Worm (Caenorhabditis elegans): ENCODE measurements around the gene srlf-13.
A peak's percentile ranks its signal among the peaks of the same experiment; 100 is the strongest.

The srlf-13 gene

ce11 chrIV:10936906-10937540 is 40.6 kb upstream of the srlf-13 start, which contains the start of gene fic-1 (continued):
- TF ChIP-seq nhr-48 (tag; optimal IDR thresholded peaks at IDR 0.05) (no peak), madf-5 (GFP tag; IDR thresholded peaks at IDR 0.05) (no peak), nhr-10 (tag; optimal IDR thresholded peaks at IDR 0.05) (no peak), unc-62 (GFP tag; optimal IDR thresholded peaks at IDR 0.05 in 1 of 2) (peak in 1 of 2 experiments; percentile 67), unc-62 (tag; optimal IDR thresholded peaks at IDR 0.05) (no peak), egl-27 (tag; optimal IDR thresholded peaks at IDR 0.05) (no peak), lin-39 (tag; optimal IDR thresholded peaks at IDR 0.05) (no peak), mdt-29 (GFP tag; IDR thresholded peaks at IDR 0.05) (no peak), dmd-8 (GFP tag; IDR thresholded peaks at IDR 0.05) (no peak), mep-1 (tag; optimal IDR thresholded peaks at IDR 0.05) (peak; percentile 68), rbr-2 (tag; optimal IDR thresholded peaks at IDR 0.05) (no peak), duxl-1 (tag; optimal IDR thresholded peaks at IDR 0.05; ENCODE audit: poor library complexity) (no peak), aha-1 (tag) (no peak), ceh-20 (GFP tag; IDR thresholded peaks at IDR 0.05) (no peak), jun-1 (tag; optimal IDR thresholded peaks at IDR 0.05) (no peak), Y75B8A.6 (GFP tag; IDR thresholded peaks at IDR 0.05) (no peak), ztf-11 (tag; optimal IDR thresholded peaks at IDR 0.05) (no peak), pqm-1 (tag; optimal IDR thresholded peaks at IDR 0.05) (no peak), nhr-11 (tag; optimal IDR thresholded peaks at IDR 0.05) (peak; percentile 57), nhr-25 (tag; optimal IDR thresholded peaks at IDR 0.05; ENCODE audit: borderline replicate concordance, insufficient read depth) (no peak), lin-38 (GFP tag; IDR thresholded peaks at IDR 0.05) (peak; percentile 24), saeg-2 (GFP tag; IDR thresholded peaks at IDR 0.05) (no peak), tra-1 (GFP tag; IDR thresholded peaks at IDR 0.05) (no peak), lin-29 (GFP tag; IDR thresholded peaks at IDR 0.05) (no peak), lsy-2 (tag; optimal IDR thresholded peaks at IDR 0.05) (peak; percentile 32 to 77), vab-7 (GFP tag; IDR thresholded peaks at IDR 0.05) (no peak), mxl-3 (GFP tag; optimal IDR thresholded peaks at IDR 0.05) (no peak), T20F7.1 (GFP tag; optimal IDR thresholded peaks at IDR 0.05) (peak; percentile 56), aly-2 (tag; optimal IDR thresholded peaks at IDR 0.05) (no peak), nhr-41 (GFP tag; IDR thresholded peaks at IDR 0.05) (no peak), unc-39 (tag; optimal IDR thresholded peaks at IDR 0.05) (no peak), ama-1 (optimal IDR thresholded peaks at IDR 0.05) (no peak), hlh-11 (tag; optimal IDR thresholded peaks at IDR 0.05) (peak; percentile 62), F10B5.3 (tag; optimal IDR thresholded peaks at IDR 0.05) (no peak), nhr-111 (GFP tag; optimal IDR thresholded peaks at IDR 0.05) (no peak), lim-7 (GFP tag; IDR thresholded peaks at IDR 0.05) (no peak), mdl-1 (tag; optimal IDR thresholded peaks at IDR 0.05) (peak; percentile 54 to 93), nhr-102 (tag; optimal IDR thresholded peaks at IDR 0.05) (no peak), zfp-2 (tag; optimal IDR thresholded peaks at IDR 0.05) (no peak), lir-3 (tag; optimal IDR thresholded peaks at IDR 0.05) (no peak), snpc-1.2 (GFP tag; IDR thresholded peaks at IDR 0.05) (no peak), ceh-28 (tag; optimal IDR thresholded peaks at IDR 0.05) (peak; percentile 64), set-16 (GFP tag; IDR thresholded peaks at IDR 0.05) (no peak), daf-8 (GFP tag; IDR thresholded peaks at IDR 0.05) (no peak), daf-12 (tag; optimal IDR thresholded peaks at IDR 0.05) (no peak), F44E2.7 (GFP tag; IDR thresholded peaks at IDR 0.05) (no peak), Y105C5A.15 (GFP tag; IDR thresholded peaks at IDR 0.05) (no peak), unc-130 (GFP tag; optimal IDR thresholded peaks at IDR 0.05) (no peak), hif-1 (tag; optimal IDR thresholded peaks at IDR 0.05) (peak in 1 of 2 experiments; percentile 26), T26A8.4 (GFP tag; IDR thresholded peaks at IDR 0.05) (no peak), zip-11 (GFP tag; IDR thresholded peaks at IDR 0.05) (no peak), lin-13 (GFP tag; optimal IDR thresholded peaks at IDR 0.05) (no peak)
